Fruit fly (Drosophila melanogaster) whole organism, prepupa: ENCODE results near the gene GstD1.

Source experiments
- CG11294 ChIP-seq: fragments of 200-800 bp; sonication (Bioruptor generic); IDR thresholded peaks from 2 replicates; pipeline ENCODE4 v1.3.6; 2022; ENCODE audit warnings: missing biosample characterization, missing genetic modification characterization
- CG11762 ChIP-seq: fragments of 200-800 bp; sonication (Bioruptor generic); optimal IDR thresholded peaks from 3 replicates; lab custom pipeline; 2016; ENCODE audit warnings: missing biosample characterization, missing genetic modification characterization; ENCODE audit not compliant: insufficient read depth
- CG11902 ChIP-seq: fragments of 200-800 bp; sonication (Bioruptor generic); optimal IDR thresholded peaks from 3 replicates; lab custom pipeline; 2016; ENCODE audit warnings: missing biosample characterization, missing genetic modification characterization
- CG32006 ChIP-seq: fragments of 200-800 bp; sonication (Bioruptor generic); optimal IDR thresholded peaks from 3 replicates; lab custom pipeline; 2017; ENCODE audit warnings: missing biosample characterization, mild to moderate bottlenecking, missing genetic modification characterization
- CG4318 ChIP-seq: fragments of 200-800 bp; sonication (Bioruptor generic); optimal IDR thresholded peaks from 3 replicates; lab custom pipeline; 2017; ENCODE audit warnings: missing biosample characterization, mild to moderate bottlenecking, missing genetic modification characterization
- CG6276 ChIP-seq: fragments of 200-800 bp; sonication (Bioruptor generic); optimal IDR thresholded peaks from 2 replicates; lab custom pipeline; 2017; ENCODE audit warnings: missing biosample characterization, mild to moderate bottlenecking, missing genetic modification characterization
- CG9139 ChIP-seq: fragments of 200-800 bp; sonication (Bioruptor generic); optimal IDR thresholded peaks from 3 replicates; lab custom pipeline; 2017; ENCODE audit warnings: missing biosample characterization, mild to moderate bottlenecking, missing genetic modification characterization
- Ets96B ChIP-seq: fragments of 200-800 bp; optimal IDR thresholded peaks from 2 replicates; lab custom pipeline; 2019; ENCODE audit warnings: missing biosample characterization, mild to moderate bottlenecking, missing genetic modification characterization, moderate library complexity
- Lpt ChIP-seq: fragments of 200-800 bp; sonication (Bioruptor generic); optimal IDR thresholded peaks from 3 replicates; lab custom pipeline; 2016; ENCODE audit warnings: missing biosample characterization, missing genetic modification characterization
- dsx ChIP-seq: fragments of 200-800 bp; optimal IDR thresholded peaks from 3 replicates; lab custom pipeline; 2019; ENCODE audit warnings: missing biosample characterization, mild to moderate bottlenecking, missing genetic modification characterization, moderate library complexity; ENCODE audit not compliant: poor library complexity, severe bottlenecking
- esn ChIP-seq: fragments of 200-800 bp; sonication (Bioruptor generic); optimal IDR thresholded peaks from 2 replicates; lab custom pipeline; 2016; ENCODE audit warnings: missing biosample characterization, mild to moderate bottlenecking, missing genetic modification characterization, moderate library complexity
- net ChIP-seq: fragments of 200-800 bp; sonication (Bioruptor generic); optimal IDR thresholded peaks from 3 replicates; lab custom pipeline; 2016; ENCODE audit warnings: missing biosample characterization, missing genetic modification characterization
- spab ChIP-seq: fragments of 200-800 bp; sonication (Bioruptor generic); optimal IDR thresholded peaks from 2 replicates; lab custom pipeline; 2017; ENCODE audit warnings: missing biosample characterization, mild to moderate bottlenecking, missing genetic modification characterization, missing genetic modification reagents

dm6 chr3R:12364580-12364979 lies 4.5 kb downstream of the GstD1 start, which contains the start of gene Tim17a1:
- TF ChIP-seq CG4318 = no peak
- TF ChIP-seq esn (GFP tag; lab: Kevin White, UChicago) = no peak
- no peak for TF ChIP-seq CG11902 (GFP tag; lab: Kevin White, UChicago)
- TF ChIP-seq CG11762 (GFP tag; lab: Kevin White, UChicago) = no peak
- no peak for TF ChIP-seq net (GFP tag; lab: Kevin White, UChicago)
- TF ChIP-seq Ets96B (tag; lab: Kevin White, UChicago) = no peak
- no peak for TF ChIP-seq CG6276 (GFP tag; lab: Kevin White, UChicago)
- no peak for TF ChIP-seq spab (GFP tag; lab: Kevin White, UChicago)
- TF ChIP-seq CG32006 (GFP tag; lab: Kevin White, UChicago) = no peak
- no peak for TF ChIP-seq dsx (GFP tag; lab: Kevin White, UChicago)
- TF ChIP-seq Lpt (GFP tag; lab: Kevin White, UChicago) = no peak
- TF ChIP-seq CG9139 (GFP tag; lab: Kevin White, UChicago) = no peak
- TF ChIP-seq CG11294 = no peak
